Worm (Caenorhabditis elegans) whole organism, L4 larva: ENCODE results near the gene cdt-2.
"Not testable (repeated sequence)": the region's sequence is repeated elsewhere in the genome, so short reads cannot be mapped to it uniquely, and the experiment has no call there.

Experiments
- D1046.2 ChIP-seq: fragments of 200-800 bp; sonication (Bioruptor generic); IDR thresholded peaks from 2 replicates; pipeline ENCODE4 v1.3.6; 2022; ENCODE audit warnings: missing genetic modification characterization, missing compliant biosample characterization
- F10B5.3 ChIP-seq: sonication (generic microtip); optimal IDR thresholded peaks from 2 replicates; lab custom pipeline; 2016; ENCODE audit warnings: mild to moderate bottlenecking, missing genetic modification characterization, missing compliant biosample characterization
- F49E8.2 ChIP-seq: sonication (generic microtip); optimal IDR thresholded peaks from 2 replicates; lab custom pipeline; 2016; ENCODE audit warnings: missing compliant biosample characterization, mild to moderate bottlenecking, missing genetic modification characterization, borderline replicate concordance
- R02D3.7 ChIP-seq: fragments of 150-350 bp; sonication (generic microtip); optimal IDR thresholded peaks from 3 replicates; lab custom pipeline; 2014; ENCODE audit warnings: missing biosample characterization, missing genetic modification characterization
- T20F7.1 ChIP-seq: fragments of 200-800 bp; sonication (Bioruptor generic); optimal IDR thresholded peaks from 2 replicates; lab custom pipeline; 2018; ENCODE audit warnings: mild to moderate bottlenecking, missing genetic modification characterization, missing compliant biosample characterization
- T26A8.4 ChIP-seq: fragments of 200-800 bp; sonication (Bioruptor generic); IDR thresholded peaks from 2 replicates; pipeline ENCODE4 v1.3.6; 2022; ENCODE audit warnings: missing genetic modification characterization, missing compliant biosample characterization
- Y48G9A.11 ChIP-seq: fragments of 200-800 bp; sonication (Bioruptor generic); IDR thresholded peaks from 2 replicates; pipeline ENCODE4 v1.3.6; 2022; ENCODE audit warnings: missing genetic modification reagents, missing genetic modification characterization, missing compliant biosample characterization
- arid-1 ChIP-seq: fragments of 200-800 bp; sonication (Bioruptor generic); conservative IDR thresholded peaks from 2 replicates; pipeline ENCODE4 v1.3.6; 2022; ENCODE audit warnings: missing genetic modification reagents, missing genetic modification characterization, missing compliant biosample characterization
- ceh-32 ChIP-seq: sonication (generic microtip); optimal IDR thresholded peaks from 2 replicates; lab custom pipeline; 2016; ENCODE audit warnings: mild to moderate bottlenecking, missing genetic modification characterization, missing compliant biosample characterization; ENCODE audit not compliant: poor library complexity
- ceh-44 ChIP-seq: fragments of 200-800 bp; sonication (Bioruptor generic); IDR thresholded peaks from 2 replicates; pipeline ENCODE4 v1.3.6; 2022; ENCODE audit warnings: missing genetic modification reagents, missing genetic modification characterization, missing compliant biosample characterization
- ceh-62 ChIP-seq: sonication (generic microtip); optimal IDR thresholded peaks from 2 replicates; lab custom pipeline; 2017; ENCODE audit warnings: missing biosample characterization, missing genetic modification characterization
- ceh-82 ChIP-seq: sonication (generic microtip); optimal IDR thresholded peaks from 2 replicates; lab custom pipeline; 2017; ENCODE audit warnings: missing biosample characterization, missing genetic modification characterization
- ces-1 ChIP-seq: fragments of 150-350 bp; sonication (generic microtip); optimal IDR thresholded peaks from 4 replicates; lab custom pipeline; 2014; ENCODE audit warnings: missing biosample characterization, missing genetic modification reagents, missing genetic modification characterization
- daf-16 ChIP-seq, 3 experiments: sonication (generic microtip); optimal IDR thresholded peaks; 2 replicates each; lab custom pipeline; 2016 to 2017; ENCODE audit warnings: missing genetic modification characterization in 3 of 3, missing genetic modification reagents in 3 of 3, mild to moderate bottlenecking in 2 of 3, missing compliant biosample characterization in 2 of 3, missing biosample characterization in 1 of 3, moderate library complexity in 1 of 3
- dpl-1 ChIP-seq: fragments of 150-350 bp; optimal IDR thresholded peaks from 2 replicates; lab custom pipeline; 2014; ENCODE audit warnings: missing biosample characterization, missing genetic modification reagents, missing genetic modification characterization
- duxl-1 ChIP-seq: sonication (generic microtip); optimal IDR thresholded peaks from 2 replicates; lab custom pipeline; 2016; ENCODE audit warnings: mild to moderate bottlenecking, missing genetic modification characterization, moderate library complexity, missing compliant biosample characterization; ENCODE audit not compliant: poor library complexity
- dve-1 ChIP-seq: sonication (generic microtip); optimal IDR thresholded peaks from 2 replicates; lab custom pipeline; 2017; ENCODE audit warnings: antibody characterized with exemption, mild to moderate bottlenecking, missing genetic modification characterization, missing compliant biosample characterization; ENCODE audit not compliant: insufficient read depth
- egl-43 ChIP-seq: fragments of 200-800 bp; sonication (Bioruptor generic); IDR thresholded peaks from 2 replicates; pipeline ENCODE4 v1.3.6; 2022; ENCODE audit warnings: missing genetic modification reagents, missing genetic modification characterization, missing compliant biosample characterization
- lin-13 ChIP-seq: fragments of 150-350 bp; optimal IDR thresholded peaks from 2 replicates; lab custom pipeline; 2014; ENCODE audit warnings: missing biosample characterization, missing genetic modification reagents, missing genetic modification characterization
- lin-15B ChIP-seq: fragments of 150-350 bp; sonication (generic microtip); optimal IDR thresholded peaks from 3 replicates; lab custom pipeline; 2014; ENCODE audit warnings: missing biosample characterization, missing genetic modification characterization
- lin-38 ChIP-seq: fragments of 200-800 bp; sonication (Bioruptor generic); IDR thresholded peaks from 2 replicates; pipeline ENCODE4 v1.3.6; 2022; ENCODE audit warnings: missing genetic modification reagents, missing genetic modification characterization, missing compliant biosample characterization
- lin-39 ChIP-seq: fragments of 150-350 bp; optimal IDR thresholded peaks from 2 replicates; lab custom pipeline; 2014; ENCODE audit warnings: missing biosample characterization, missing genetic modification reagents, missing genetic modification characterization
- lir-3 ChIP-seq: sonication (generic microtip); optimal IDR thresholded peaks from 2 replicates; lab custom pipeline; 2016; ENCODE audit warnings: mild to moderate bottlenecking, missing genetic modification characterization, missing compliant biosample characterization
- lsy-2 ChIP-seq, 2 experiments: fragments of 150-350 bp in 1 of 2; sonication (generic microtip) in 1 of 2; optimal IDR thresholded peaks; 2 replicates each; lab custom pipeline; 2014 to 2017; ENCODE audit warnings: missing biosample characterization in 2 of 2, missing genetic modification characterization in 2 of 2
- madf-9 ChIP-seq: fragments of 200-800 bp; sonication (Bioruptor generic); conservative IDR thresholded peaks from 2 replicates; pipeline ENCODE4 v1.3.6; 2022; ENCODE audit warnings: missing genetic modification reagents, missing genetic modification characterization, missing compliant biosample characterization
- mes-2 ChIP-seq: sonication (generic microtip); optimal IDR thresholded peaks from 2 replicates; lab custom pipeline; 2016; ENCODE audit warnings: missing genotype, mild to moderate bottlenecking, missing genetic modification characterization, missing compliant biosample characterization; ENCODE audit not compliant: poor library complexity, severe bottlenecking
- mxl-2 ChIP-seq: fragments of 200-800 bp; sonication (Bioruptor generic); conservative IDR thresholded peaks from 2 replicates; pipeline ENCODE4 v1.3.6; 2022; ENCODE audit warnings: missing genetic modification reagents, missing genetic modification characterization, missing compliant biosample characterization
- nhr-11 ChIP-seq: fragments of 150-350 bp; optimal IDR thresholded peaks from 2 replicates; lab custom pipeline; 2014; ENCODE audit warnings: missing biosample characterization, missing genetic modification characterization
- nhr-237 ChIP-seq: sonication (generic microtip); optimal IDR thresholded peaks from 2 replicates; lab custom pipeline; 2017; ENCODE audit warnings: missing biosample characterization, missing genetic modification characterization
- nhr-41 ChIP-seq: fragments of 200-800 bp; sonication (Bioruptor generic); IDR thresholded peaks from 2 replicates; pipeline ENCODE4 v1.3.6; 2022; ENCODE audit warnings: missing genetic modification reagents, missing genetic modification characterization, missing compliant biosample characterization
- nhr-42 ChIP-seq: fragments of 200-800 bp; sonication (Bioruptor generic); IDR thresholded peaks from 2 replicates; pipeline ENCODE4 v1.3.6; 2022; ENCODE audit warnings: missing genetic modification characterization, missing compliant biosample characterization
- nhr-48 ChIP-seq: sonication (generic microtip); optimal IDR thresholded peaks from 2 replicates; lab custom pipeline; 2016; ENCODE audit warnings: mild to moderate bottlenecking, missing genetic modification characterization, missing compliant biosample characterization
- nhr-6 ChIP-seq: fragments of 150-350 bp; optimal IDR thresholded peaks from 2 replicates; lab custom pipeline; 2014; ENCODE audit warnings: missing biosample characterization, missing genetic modification characterization
- pha-4 ChIP-seq, 2 experiments: fragments of 150-350 bp in 1 of 2; fragments of 200-800 bp in 1 of 2; sonication (Bioruptor generic) in 1 of 2; IDR thresholded peaks in 1 of 2; optimal IDR thresholded peaks in 1 of 2; 2 replicates each; pipeline versions ENCODE4 v1.3.6 to Lab custom; 2014 to 2022; ENCODE audit warnings: missing genetic modification characterization in 2 of 2, missing genetic modification reagents in 2 of 2, missing biosample characterization in 1 of 2, missing compliant biosample characterization in 1 of 2
- pqm-1 ChIP-seq: sonication (generic microtip); optimal IDR thresholded peaks from 2 replicates; lab custom pipeline; 2017; ENCODE audit warnings: missing biosample characterization, missing genetic modification characterization
- snpc-1.2 ChIP-seq: fragments of 200-800 bp; sonication (Bioruptor generic); IDR thresholded peaks from 2 replicates; pipeline ENCODE4 v1.3.6; 2022; ENCODE audit warnings: missing genetic modification reagents, missing genetic modification characterization, missing compliant biosample characterization
- snpc-4 ChIP-seq: fragments of 150-350 bp; optimal IDR thresholded peaks from 2 replicates; lab custom pipeline; 2014; ENCODE audit warnings: missing biosample characterization, missing genetic modification characterization
- unc-130 ChIP-seq: sonication (generic microtip); optimal IDR thresholded peaks from 2 replicates; lab custom pipeline; 2016; ENCODE audit warnings: missing genetic modification reagents, missing genetic modification characterization, missing compliant biosample characterization
- vab-7 ChIP-seq: fragments of 200-800 bp; sonication (Bioruptor generic); IDR thresholded peaks from 2 replicates; pipeline ENCODE4 v1.3.6; 2022; ENCODE audit warnings: missing genetic modification reagents, missing genetic modification characterization, missing compliant biosample characterization
- zag-1 ChIP-seq: fragments of 150-350 bp; optimal IDR thresholded peaks from 2 replicates; lab custom pipeline; 2014; ENCODE audit warnings: missing biosample characterization, missing genetic modification characterization
- zip-11 ChIP-seq: fragments of 200-800 bp; sonication (Bioruptor generic); IDR thresholded peaks from 2 replicates; pipeline ENCODE4 v1.3.6; 2022; ENCODE audit warnings: missing genetic modification characterization, missing compliant biosample characterization

Gene cdt-2

DNA sequence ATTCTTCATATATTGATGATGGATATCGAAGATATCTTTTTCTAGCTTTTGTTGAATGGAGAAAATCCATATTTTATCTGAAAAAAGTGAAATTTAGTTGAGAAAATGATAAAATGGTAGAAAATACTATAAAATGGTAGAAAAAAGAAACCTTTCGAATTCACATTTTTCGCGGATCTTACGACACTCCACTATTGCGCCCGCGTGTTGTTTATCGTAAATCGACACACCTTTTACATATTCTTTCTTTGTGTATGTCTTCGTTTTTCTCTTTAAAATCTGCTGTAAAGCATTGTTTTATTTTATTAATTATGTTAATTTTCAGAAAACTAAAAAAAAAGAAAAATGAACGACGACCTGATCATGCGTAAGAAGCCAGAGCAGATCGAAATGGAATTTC lies at the start of gene cdt-2, which contains the start of gene T01C3.2:
Gene cdt-2, minus strand, starts transcription at position 284 of the 400 bp plus-strand sequence.
Gene T01C3.2, plus strand, starts transcription at position 326 of the 400 bp plus-strand sequence.
- peak; percentile 51 for TF ChIP-seq mes-2 (tag; lab: Kevin White, UChicago)
- no peak for TF ChIP-seq lin-15B (tag; lab: Kevin White, UChicago)
- TF ChIP-seq Y48G9A.11 (GFP tag; lab: Robert Waterston, UW) = peak; percentile 93
- no peak for TF ChIP-seq lin-13
- no peak for TF ChIP-seq egl-43 (GFP tag; lab: Robert Waterston, UW)
- peak; percentile 83 for TF ChIP-seq dpl-1 (GFP tag; lab: Kevin White, UChicago)
- peak; percentile 70 for TF ChIP-seq R02D3.7 (tag; lab: Kevin White, UChicago)
- no peak for TF ChIP-seq nhr-237
- peak; percentile 48 for TF ChIP-seq lin-38 (GFP tag; lab: Robert Waterston, UW)
- TF ChIP-seq ceh-32 (tag; lab: Kevin White, UChicago) = no peak
- no peak for TF ChIP-seq D1046.2 (GFP tag; lab: Robert Waterston, UW)
- no peak for TF ChIP-seq pha-4 (GFP tag; IDR thresholded peaks at IDR 0.05; lab: Robert Waterston, UW)
- TF ChIP-seq pha-4 (tag; optimal IDR thresholded peaks at IDR 0.05; lab: Kevin White, UChicago) = no peak
- TF ChIP-seq daf-16 (GFP tag; optimal IDR thresholded peaks at IDR 0.05; lab: Kevin White, UChicago) = no peak
- peak; percentile 32 for TF ChIP-seq daf-16 (tag; optimal IDR thresholded peaks at IDR 0.05; lab: Kevin White, UChicago)
- TF ChIP-seq ceh-44 = no peak
- no peak for TF ChIP-seq ces-1 (GFP tag; lab: Kevin White, UChicago)
- TF ChIP-seq nhr-11 (tag; lab: Kevin White, UChicago) = no peak
- peak; percentile 95 for TF ChIP-seq T20F7.1 (GFP tag; lab: Kevin White, UChicago)
- TF ChIP-seq arid-1 (GFP tag; lab: Robert Waterston, UW) = no peak
- peak in 1 of 2 experiments; percentile 58 for TF ChIP-seq lsy-2 (tag; optimal IDR thresholded peaks at IDR 0.05; lab: Kevin White, UChicago)
- TF ChIP-seq lir-3 (tag; lab: Kevin White, UChicago) = no peak
- no peak for TF ChIP-seq zip-11
- no peak for TF ChIP-seq madf-9 (GFP tag; lab: Robert Waterston, UW)
- no peak for TF ChIP-seq ceh-62 (tag; lab: Kevin White, UChicago)
- TF ChIP-seq dve-1 (tag; lab: Kevin White, UChicago) = peak; percentile 31
- TF ChIP-seq T26A8.4 = no peak
- TF ChIP-seq, all 104 proteins: peak for 9

- not testable (repeated sequence) for TF ChIP-seq mxl-2 (GFP tag; lab: Robert Waterston, UW); pha-4 (GFP tag; IDR thresholded peaks at IDR 0.05; lab: Robert Waterston, UW); pha-4 (tag; optimal IDR thresholded peaks at IDR 0.05; lab: Kevin White, UChicago); ces-1 (GFP tag; lab: Kevin White, UChicago)
Measured at ce11 chrV:15036769-15037168, 45.8 kb upstream of the cdt-2 start, which contains the start of gene melo-3. Gene melo-3, minus strand, starts transcription at chrV:15036869.

DNA sequence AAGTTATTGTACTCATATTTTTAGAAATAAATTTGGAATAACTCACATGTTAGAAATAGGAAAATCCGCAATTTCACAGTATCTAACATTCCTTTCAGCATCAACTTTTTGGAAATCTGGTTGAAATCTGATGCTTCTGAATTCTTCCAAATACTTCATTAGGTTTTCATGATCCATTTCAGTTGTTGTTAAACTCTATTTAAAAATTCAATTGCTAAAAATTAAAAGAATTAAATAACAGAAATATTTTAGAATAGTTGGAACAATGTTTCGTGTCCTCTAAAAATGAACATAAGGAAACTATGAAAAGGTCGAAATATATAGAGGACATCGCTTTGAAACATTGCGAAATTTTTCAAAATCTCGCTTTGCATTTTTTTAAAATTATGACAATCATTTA lies 40.4 kb upstream of the cdt-2 start, which contains the start of gene cng-1:
Gene cng-1, minus strand, starts transcription at position 101 of the 400 bp plus-strand sequence.
- not testable (repeated sequence) for TF ChIP-seq pqm-1 (tag; lab: Kevin White, UChicago); F10B5.3; zag-1 (tag; lab: Kevin White, UChicago)
- TF ChIP-seq, all 104 proteins: peak for 0; not testable (repeated sequence) for 104

ce11 chrV:15028896-15029519 lies 38.1 kb upstream of the cdt-2 start, which contains the start of gene F14H8.8:
Gene F14H8.8, plus strand, starts transcription at chrV:15029469.
- TF ChIP-seq vab-7 (GFP tag; lab: Robert Waterston, UW) (no peak), snpc-1.2 (GFP tag; lab: Robert Waterston, UW) (peak; percentile 77), nhr-6 (peak; percentile 41), dve-1 (tag; lab: Kevin White, UChicago) (no peak), nhr-41 (GFP tag; lab: Robert Waterston, UW) (no peak), nhr-42 (GFP tag; lab: Robert Waterston, UW) (no peak), Y48G9A.11 (GFP tag; lab: Robert Waterston, UW) (peak; percentile 49; the same call in 1 of the 2 replicates), T26A8.4 (peak; percentile 63; the same call in 1 of the 2 replicates), egl-43 (GFP tag; lab: Robert Waterston, UW) (0 out of 2 replicates have a peak, but pooled peaks have one; percentile 39), F49E8.2 (tag; lab: Kevin White, UChicago) (peak; percentile 80), snpc-4 (tag; lab: Kevin White, UChicago) (peak; percentile 77), arid-1 (GFP tag; lab: Robert Waterston, UW) (peak; percentile 31; the same call in 1 of the 2 replicates), mxl-2 (GFP tag; lab: Robert Waterston, UW) (no peak), ceh-82 (tag; lab: Kevin White, UChicago) (no peak), unc-130 (GFP tag; lab: Kevin White, UChicago) (peak; percentile 36), duxl-1 (tag; lab: Kevin White, UChicago) (peak; percentile 9), nhr-48 (tag; lab: Kevin White, UChicago) (no peak), lin-39 (tag; lab: Kevin White, UChicago) (no peak)
